Worm (Caenorhabditis elegans) whole organism, dauer: ENCODE measurements around the gene F19B6.10.

Experiments
- unc-62 ChIP-seq: sonication (generic microtip); optimal IDR thresholded peaks from 2 replicates; lab custom pipeline; 2017; ENCODE audit warnings: missing biosample characterization, missing genetic modification reagents, missing genetic modification characterization

The F19B6.10 gene

ce11 chrIV:12340885-12341284 is 3.9 kb downstream of the F19B6.10 start:
- TF ChIP-seq unc-62: no peak

- no peak for TF ChIP-seq unc-62
Measured at ce11 chrIV:12349639-12350038, 12.6 kb downstream of the F19B6.10 start, which contains the start of gene best-22. Gene best-22 (plus strand): TSS chrIV:12349939.

- no peak for TF ChIP-seq unc-62
Measured at ce11 chrIV:12350235-12350634, 13.2 kb downstream of the F19B6.10 start.

- no peak for TF ChIP-seq unc-62
Measured at ce11 chrIV:12359979-12360378, 23.0 kb downstream of the F19B6.10 start.

ce11 chrIV:12360742-12361195 is 23.8 kb downstream of the F19B6.10 start, which contains the start of gene sec-24.2:
Gene sec-24.2 (minus strand): TSS chrIV:12360792.
- TF ChIP-seq unc-62: no peak

- TF ChIP-seq unc-62: no peak
Measured at ce11 chrIV:12361392-12362092, 24.5 kb downstream of the F19B6.10 start, which contains the start of the genes ccr-4 and ZC518.8. Gene ccr-4 (plus strand): TSS chrIV:12361542. Gene ZC518.8 (minus strand): TSS chrIV:12361908.

ce11 chrIV:12364964-12365363 is 28.0 kb downstream of the F19B6.10 start:
- no peak for TF ChIP-seq unc-62

- TF ChIP-seq unc-62: no peak
Measured at ce11 chrIV:12366571-12366970, 29.6 kb downstream of the F19B6.10 start.

- TF ChIP-seq unc-62: no peak
Measured at ce11 chrIV:12371340-12371739, 34.3 kb downstream of the F19B6.10 start.

- TF ChIP-seq unc-62: no peak
Measured at ce11 chrIV:12371879-12372278, 34.9 kb downstream of the F19B6.10 start, which contains the start of gene wdr-46. Gene wdr-46 (plus strand): TSS chrIV:12372253.

ce11 chrIV:12376021-12376420 is 39.0 kb downstream of the F19B6.10 start, which contains the start of gene atz-1:
Gene atz-1 (minus strand): TSS chrIV:12376121.
- TF ChIP-seq unc-62: no peak

ce11 chrIV:12378919-12379318 is 41.9 kb downstream of the F19B6.10 start:
- no peak for TF ChIP-seq unc-62

- TF ChIP-seq unc-62: no peak
Measured at ce11 chrIV:12379784-12380183, 42.8 kb downstream of the F19B6.10 start, which contains the start of gene thn-1. Gene thn-1 (plus strand): TSS chrIV:12380084.

ce11 chrIV:12382864-12383263 is 45.9 kb downstream of the F19B6.10 start, which contains the start of gene thn-2:
Gene thn-2 (plus strand): TSS chrIV:12383170.
- no peak for TF ChIP-seq unc-62

ce11 chrIV:12385061-12385460 is 48.1 kb downstream of the F19B6.10 start, which contains the start of gene F28D1.6:
Gene F28D1.6 (minus strand): TSS chrIV:12385161.
- TF ChIP-seq unc-62: no peak
